Worm (Caenorhabditis elegans) whole organism, mixed stage, embryonic: ENCODE data around the gene T07D4.2.

ENCODE experiments used
- elt-3 ChIP-seq: fragments of 150-350 bp; optimal IDR thresholded peaks from 2 replicates; lab custom pipeline; 2014; ENCODE audit warnings: missing biosample characterization, missing genetic modification characterization
- lin-13 ChIP-seq: fragments of 150-350 bp; optimal IDR thresholded peaks from 2 replicates; lab custom pipeline; 2014; ENCODE audit warnings: missing biosample characterization, missing genetic modification characterization
- nhr-76 ChIP-seq: sonication (generic microtip); optimal IDR thresholded peaks from 2 replicates; lab custom pipeline; 2017; ENCODE audit warnings: missing biosample characterization, missing genetic modification characterization
- pha-4 ChIP-seq: fragments of 150-350 bp; optimal IDR thresholded peaks from 2 replicates; lab custom pipeline; 2018; ENCODE audit warnings: missing biosample characterization, missing genetic modification reagents, missing genetic modification characterization
- unc-39 ChIP-seq: fragments of 150-350 bp; optimal IDR thresholded peaks from 2 replicates; lab custom pipeline; 2014; ENCODE audit warnings: missing biosample characterization, missing genetic modification characterization
- unc-62 ChIP-seq: fragments of 150-350 bp; optimal IDR thresholded peaks from 2 replicates; lab custom pipeline; 2014; ENCODE audit warnings: missing biosample characterization, missing genetic modification reagents, missing genetic modification characterization

DNA sequence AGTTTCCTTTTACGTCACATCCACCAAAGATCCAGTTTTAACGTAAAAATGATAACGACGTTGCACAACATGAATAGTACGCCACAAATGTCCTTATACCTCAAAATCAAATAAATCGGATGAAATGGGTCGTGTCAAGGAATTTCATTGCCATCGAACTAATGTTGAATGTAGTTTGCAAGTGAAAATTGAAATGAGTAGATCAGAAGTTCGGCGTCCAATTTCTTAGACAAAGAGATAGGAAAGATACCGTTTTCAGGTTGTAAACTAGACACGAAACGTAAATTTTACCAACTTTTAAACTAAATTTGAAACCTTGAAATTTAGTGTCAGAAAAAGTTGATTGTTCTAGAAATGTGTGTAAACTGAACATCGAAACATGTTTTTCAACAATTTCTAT lies 18.9 kb downstream of the T07D4.2 start:
- TF ChIP-seq elt-3 (tag; lab: Kevin White, UChicago) = no peak
- no peak for TF ChIP-seq nhr-76
- TF ChIP-seq unc-62 (GFP tag; lab: Kevin White, UChicago) = no peak
- no peak for TF ChIP-seq lin-13 (tag; lab: Kevin White, UChicago)
- no peak for TF ChIP-seq unc-39
- TF ChIP-seq pha-4 = no peak
